Worm (Caenorhabditis elegans): ENCODE results near the gene lin-29.

- TF ChIP-seq him-1 (tag; optimal IDR thresholded peaks at IDR 0.05) (no peak), dao-5 (tag; optimal IDR thresholded peaks at IDR 0.05) (no peak), W03F9.2 (tag; optimal IDR thresholded peaks at IDR 0.05) (no peak)
Measured at ce11 chrII:11969033-11969432, 33.9 kb upstream of the lin-29 start.

Measured in whole organism, L4/young adult.